5 fruit fly cellular contexts compared by ENCODE assay signal in genomic region chr3R:25651414-25651813, dm6.
TF ChIP-seq lines count a peak whose summit lies in the region.

No protein-coding gene starts in this region.

- no peak for TF ChIP-seq CTCF in whole organism, embryonic (GFP tag; optimal IDR thresholded peaks at IDR 0.05; lab: Kevin White, UChicago)

TF ChIP-seq in whole organism, adult, 20 proteins besides CTCF, POLR2A, EP300 and RAD21:
- TF ChIP-seq bab1 (GFP tag; optimal IDR thresholded peaks at IDR 0.05; lab: Kevin White, UChicago) (peak; percentile 44), CG14711 (tag; optimal IDR thresholded peaks at IDR 0.05; lab: Kevin White, UChicago) (peak; percentile 37), ovo (GFP tag; optimal IDR thresholded peaks at IDR 0.05; lab: Kevin White, UChicago) (no peak)

TF ChIP-seq in whole organism, embryonic, 481 proteins besides CTCF, POLR2A, EP300 and RAD21 (continues in another document):
- TF ChIP-seq ind (GFP tag; optimal IDR thresholded peaks at IDR 0.05; lab: Kevin White, UChicago) (peak; percentile 16), CG14441 (GFP tag; IDR thresholded peaks at IDR 0.05; lab: Robert Waterston, UW) (0 out of 2 replicates have a peak, but pooled peaks have one; percentile 16), CG17802 (tag; optimal IDR thresholded peaks at IDR 0.05; lab: Kevin White, UChicago) (no peak), HLH3B (GFP tag; IDR thresholded peaks at IDR 0.05; lab: Robert Waterston, UW) (peak; percentile 40; the same call in 1 of the 2 replicates), grau (tag; optimal IDR thresholded peaks at IDR 0.05; lab: Kevin White, UChicago) (peak; percentile 16), CG16779 (GFP tag; IDR thresholded peaks at IDR 0.05; lab: Robert Waterston, UW) (no peak), CG10267 (tag; optimal IDR thresholded peaks at IDR 0.05; lab: Kevin White, UChicago) (peak; percentile 4), bsh (GFP tag; optimal IDR thresholded peaks at IDR 0.05; lab: Kevin White, UChicago) (peak in 1 of 2 experiments; percentile 16), CG10462 (GFP tag; optimal IDR thresholded peaks at IDR 0.05; lab: Kevin White, UChicago) (no peak), kni (GFP tag; optimal IDR thresholded peaks at IDR 0.05; lab: Kevin White, UChicago) (no peak), Ptx1 (GFP tag; IDR thresholded peaks at IDR 0.05; lab: Robert Waterston, UW) (0 out of 2 replicates have a peak, but pooled peaks have one; percentile 36), corto (GFP tag; optimal IDR thresholded peaks at IDR 0.05; lab: Kevin White, UChicago) (peak; percentile 22), CG2712 (tag; optimal IDR thresholded peaks at IDR 0.05; lab: Kevin White, UChicago) (peak; percentile 34), Fer3 (tag; optimal IDR thresholded peaks at IDR 0.05; lab: Kevin White, UChicago) (peak; percentile 7), az2 (GFP tag; optimal IDR thresholded peaks at IDR 0.05; lab: Kevin White, UChicago) (peak; percentile 25), ci (GFP tag; IDR thresholded peaks at IDR 0.05; lab: Robert Waterston, UW) (0 out of 3 replicates have a peak, but pooled peaks have one; percentile 45), Drgx (GFP tag; IDR thresholded peaks at IDR 0.05; lab: Robert Waterston, UW) (peak; percentile 59), Fer1 (GFP tag; optimal IDR thresholded peaks at IDR 0.05; lab: Kevin White, UChicago) (no peak), lbe (GFP tag; optimal IDR thresholded peaks at IDR 0.05; lab: Kevin White, UChicago) (peak; percentile 22), phol (tag; optimal IDR thresholded peaks at IDR 0.05; lab: Kevin White, UChicago) (peak; percentile 24), CG17359 (tag; optimal IDR thresholded peaks at IDR 0.05; lab: Kevin White, UChicago) (peak; percentile 38)

TF ChIP-seq in whole organism, prepupa, 60 proteins besides CTCF, POLR2A, EP300 and RAD21 (continues in another document):
- peak; percentile 22 for TF ChIP-seq CG9139 (GFP tag; optimal IDR thresholded peaks at IDR 0.05; lab: Kevin White, UChicago)
- no peak for TF ChIP-seq fd85E (GFP tag; optimal IDR thresholded peaks at IDR 0.05; lab: Kevin White, UChicago)
- TF ChIP-seq CG6854 (GFP tag; optimal IDR thresholded peaks at IDR 0.05; lab: Kevin White, UChicago) = no peak
- TF ChIP-seq CG6792 (GFP tag; optimal IDR thresholded peaks at IDR 0.05; lab: Kevin White, UChicago) = peak; percentile 30
- TF ChIP-seq vri (GFP tag; optimal IDR thresholded peaks at IDR 0.05; lab: Kevin White, UChicago) = no peak
- peak; percentile 16 for TF ChIP-seq Hr39 (GFP tag; optimal IDR thresholded peaks at IDR 0.05; lab: Kevin White, UChicago)
- TF ChIP-seq CG31627 (GFP tag; optimal IDR thresholded peaks at IDR 0.05; lab: Kevin White, UChicago) = no peak
- peak; percentile 50 for TF ChIP-seq dsx (GFP tag; optimal IDR thresholded peaks at IDR 0.05; lab: Kevin White, UChicago; ENCODE audit: poor library complexity, severe bottlenecking)
- no peak for TF ChIP-seq Blimp-1 (GFP tag; optimal IDR thresholded peaks at IDR 0.05; lab: Kevin White, UChicago)
- peak; percentile 39 for TF ChIP-seq Met (GFP tag; optimal IDR thresholded peaks at IDR 0.05; lab: Kevin White, UChicago)
- TF ChIP-seq Lpt (GFP tag; optimal IDR thresholded peaks at IDR 0.05; lab: Kevin White, UChicago) = peak; percentile 35
- no peak for TF ChIP-seq net (GFP tag; optimal IDR thresholded peaks at IDR 0.05; lab: Kevin White, UChicago)
- TF ChIP-seq fkh (GFP tag; optimal IDR thresholded peaks at IDR 0.05; lab: Kevin White, UChicago) = no peak
- TF ChIP-seq svp (GFP tag; lab: Kevin White, UChicago) = peak; percentile 53
- TF ChIP-seq Sox102F (GFP tag; optimal IDR thresholded peaks at IDR 0.05; lab: Kevin White, UChicago) = peak; percentile 13
- TF ChIP-seq CG3919 (GFP tag; optimal IDR thresholded peaks at IDR 0.05; lab: Kevin White, UChicago) = peak; percentile 47
- TF ChIP-seq CG34406 (GFP tag; optimal IDR thresholded peaks at IDR 0.05; lab: Kevin White, UChicago) = peak; percentile 28
- peak; percentile 38 for TF ChIP-seq cyc (GFP tag; optimal IDR thresholded peaks at IDR 0.05; lab: Kevin White, UChicago)
- no peak for TF ChIP-seq salr (GFP tag; optimal IDR thresholded peaks at IDR 0.05; lab: Kevin White, UChicago)
- TF ChIP-seq Gug (GFP tag; IDR thresholded peaks at IDR 0.05; lab: Robert Waterston, UW) = peak; percentile 13; the same call in 1 of the 2 replicates
- peak; percentile 39 for TF ChIP-seq CG10631 (GFP tag; optimal IDR thresholded peaks at IDR 0.05; lab: Kevin White, UChicago)
- TF ChIP-seq Sox15 (GFP tag; optimal IDR thresholded peaks at IDR 0.05; lab: Kevin White, UChicago) = no peak
- TF ChIP-seq Eip78C (GFP tag; lab: Kevin White, UChicago) = peak; percentile 79

TF ChIP-seq in whole organism, pupa, 21 proteins besides CTCF, POLR2A, EP300 and RAD21:
- TF ChIP-seq CG34367 (tag; optimal IDR thresholded peaks at IDR 0.05; lab: Kevin White, UChicago) (peak; percentile 20), CG10348 (GFP tag; IDR thresholded peaks at IDR 0.05; lab: Robert Waterston, UW) (no peak), CG4496 (GFP tag; IDR thresholded peaks at IDR 0.05; lab: Robert Waterston, UW) (peak; percentile 60; the same call in 2 of the 3 replicates), Pif1A (GFP tag; optimal IDR thresholded peaks at IDR 0.05; lab: Kevin White, UChicago) (no peak), CG8159 (tag; optimal IDR thresholded peaks at IDR 0.05; lab: Kevin White, UChicago) (peak; percentile 64), rn (GFP tag; IDR thresholded peaks at IDR 0.05; lab: Robert Waterston, UW) (peak; percentile 27; the same call in 1 of the 2 replicates), fd96Ca (GFP tag; IDR thresholded peaks at IDR 0.05; lab: Robert Waterston, UW) (peak; percentile 68; the same call in 2 of the 3 replicates), D1 (tag; optimal IDR thresholded peaks at IDR 0.05; lab: Kevin White, UChicago) (no peak), CG13204 (GFP tag; optimal IDR thresholded peaks at IDR 0.05; lab: Kevin White, UChicago) (no peak), Ets98B (GFP tag; IDR thresholded peaks at IDR 0.05; lab: Robert Waterston, UW) (peak; percentile 35; the same call in 1 of the 2 replicates), CG32121 (GFP tag; IDR thresholded peaks at IDR 0.05; lab: Robert Waterston, UW) (peak; percentile 63), CG8301 (tag; optimal IDR thresholded peaks at IDR 0.05; lab: Kevin White, UChicago) (peak; percentile 53), CG14655 (GFP tag; optimal IDR thresholded peaks at IDR 0.05; lab: Kevin White, UChicago) (peak; percentile 60), CG9948 (tag; optimal IDR thresholded peaks at IDR 0.05; lab: Kevin White, UChicago) (peak; percentile 35), CG12605 (GFP tag; IDR thresholded peaks at IDR 0.05; lab: Robert Waterston, UW) (peak; percentile 70), Snoo (tag; optimal IDR thresholded peaks at IDR 0.05; lab: Kevin White, UChicago) (peak; percentile 34), CG15710 (tag; optimal IDR thresholded peaks at IDR 0.05; lab: Kevin White, UChicago) (peak; percentile 41), Pif1B (GFP tag; optimal IDR thresholded peaks at IDR 0.05; lab: Kevin White, UChicago) (peak; percentile 59), CG17806 (tag; optimal IDR thresholded peaks at IDR 0.05; lab: Kevin White, UChicago) (peak; percentile 62), EcR (GFP tag; optimal IDR thresholded peaks at IDR 0.05; lab: Kevin White, UChicago) (no peak), gl (tag; optimal IDR thresholded peaks at IDR 0.05; lab: Kevin White, UChicago) (no peak)

TF ChIP-seq in whole organism, wandering third instar larva, 38 proteins besides CTCF, POLR2A, EP300 and RAD21 (continues in another document):
- TF ChIP-seq Jra (GFP tag; optimal IDR thresholded peaks at IDR 0.05; lab: Kevin White, UChicago) = no peak
- TF ChIP-seq Mio (GFP tag; optimal IDR thresholded peaks at IDR 0.05; lab: Kevin White, UChicago) = no peak
- no peak for TF ChIP-seq Dfd (GFP tag; optimal IDR thresholded peaks at IDR 0.05; lab: Kevin White, UChicago)
- no peak for TF ChIP-seq lola (GFP tag; optimal IDR thresholded peaks at IDR 0.05; lab: Kevin White, UChicago)
- peak; percentile 54 for TF ChIP-seq rgr (GFP tag; optimal IDR thresholded peaks at IDR 0.05; lab: Kevin White, UChicago)
- TF ChIP-seq sv (GFP tag; optimal IDR thresholded peaks at IDR 0.05; lab: Kevin White, UChicago) = no peak
- TF ChIP-seq foxo (GFP tag; optimal IDR thresholded peaks at IDR 0.05; lab: Kevin White, UChicago) = peak in 1 of 2 experiments; percentile 65
- peak; percentile 65 for TF ChIP-seq Sp1 (GFP tag; optimal IDR thresholded peaks at IDR 0.05; lab: Kevin White, UChicago)
- TF ChIP-seq h (GFP tag; optimal IDR thresholded peaks at IDR 0.05; lab: Kevin White, UChicago) = peak; percentile 56
- TF ChIP-seq psq (GFP tag; optimal IDR thresholded peaks at IDR 0.05; lab: Kevin White, UChicago) = peak; percentile 40
- no peak for TF ChIP-seq Hr83 (GFP tag; optimal IDR thresholded peaks at IDR 0.05; lab: Kevin White, UChicago; ENCODE audit: poor library complexity, severe bottlenecking)
- TF ChIP-seq tai (GFP tag; optimal IDR thresholded peaks at IDR 0.05; lab: Kevin White, UChicago) = no peak
- no peak for TF ChIP-seq pan (optimal IDR thresholded peaks at IDR 0.05; lab: Kevin White, UChicago)
- peak; percentile 54 for TF ChIP-seq HLH106 (tag; optimal IDR thresholded peaks at IDR 0.05; lab: Kevin White, UChicago)
- no peak for TF ChIP-seq Hr78 (GFP tag; optimal IDR thresholded peaks at IDR 0.05; lab: Kevin White, UChicago)
- peak; percentile 30 for TF ChIP-seq br (GFP tag; optimal IDR thresholded peaks at IDR 0.05; lab: Kevin White, UChicago)
- no peak for TF ChIP-seq Abd-B (GFP tag; optimal IDR thresholded peaks at IDR 0.05; lab: Kevin White, UChicago)
- TF ChIP-seq Rel (GFP tag; optimal IDR thresholded peaks at IDR 0.05; lab: Kevin White, UChicago) = no peak
- TF ChIP-seq Rel (tag; optimal IDR thresholded peaks at IDR 0.05; lab: Kevin White, UChicago) = no peak
- no peak for TF ChIP-seq CrebA (GFP tag; optimal IDR thresholded peaks at IDR 0.05; lab: Kevin White, UChicago; ENCODE audit: borderline replicate concordance)
- no peak for TF ChIP-seq brk (GFP tag; optimal IDR thresholded peaks at IDR 0.05; lab: Kevin White, UChicago)
- no peak for TF ChIP-seq dsf (GFP tag; optimal IDR thresholded peaks at IDR 0.05; lab: Kevin White, UChicago; ENCODE audit: borderline replicate concordance)
- no peak for TF ChIP-seq Myc (optimal IDR thresholded peaks at IDR 0.05; lab: Kevin White, UChicago)
- no peak for TF ChIP-seq N (GFP tag; optimal IDR thresholded peaks at IDR 0.05; lab: Kevin White, UChicago)
- no peak for TF ChIP-seq GATAd (GFP tag; optimal IDR thresholded peaks at IDR 0.05; lab: Kevin White, UChicago)
- TF ChIP-seq CG32264 (GFP tag; optimal IDR thresholded peaks at IDR 0.05; lab: Kevin White, UChicago) = no peak
- TF ChIP-seq woc (GFP tag; optimal IDR thresholded peaks at IDR 0.05; lab: Kevin White, UChicago) = peak; percentile 5
- TF ChIP-seq jim (GFP tag; optimal IDR thresholded peaks at IDR 0.05; lab: Kevin White, UChicago) = no peak
- no peak for TF ChIP-seq Dif (GFP tag; optimal IDR thresholded peaks at IDR 0.05; lab: Kevin White, UChicago; ENCODE audit: partially characterized antibody)
- peak; percentile 43 for TF ChIP-seq fru (GFP tag; optimal IDR thresholded peaks at IDR 0.05; lab: Kevin White, UChicago)
- TF ChIP-seq OdsH (GFP tag; optimal IDR thresholded peaks at IDR 0.05; lab: Kevin White, UChicago) = peak; percentile 42
